Fruit fly (Drosophila melanogaster) whole organism, adult: ENCODE data around the gene CG3223.

ENCODE experiments used
- CG12768 ChIP-seq: fragments of 200-800 bp; sonication (Bioruptor generic); optimal IDR thresholded peaks from 2 replicates; lab custom pipeline; 2017; ENCODE audit warnings: missing biosample characterization, missing genetic modification characterization, mild to moderate bottlenecking, moderate library complexity, missing genetic modification reagents
- CG5204 ChIP-seq: fragments of 200-800 bp; sonication (Bioruptor generic); optimal IDR thresholded peaks from 2 replicates; lab custom pipeline; 2016; ENCODE audit warnings: missing biosample characterization, missing genetic modification characterization
- CG7045 ChIP-seq: fragments of 200-800 bp; sonication (Bioruptor generic); optimal IDR thresholded peaks from 2 replicates; lab custom pipeline; 2017; ENCODE audit warnings: missing biosample characterization, mild to moderate bottlenecking, missing genetic modification characterization
- CG7101 ChIP-seq: fragments of 200-800 bp; sonication (Bioruptor generic); optimal IDR thresholded peaks from 2 replicates; lab custom pipeline; 2018; ENCODE audit warnings: missing biosample characterization, mild to moderate bottlenecking, missing genetic modification characterization, moderate library complexity
- Clk ChIP-seq: fragments of 200-800 bp; sonication (Bioruptor generic); optimal IDR thresholded peaks from 2 replicates; lab custom pipeline; 2017; ENCODE audit warnings: missing biosample characterization, missing genetic modification characterization
- Crg-1 ChIP-seq: fragments of 200-800 bp; sonication (Bioruptor generic); optimal IDR thresholded peaks from 2 replicates; lab custom pipeline; 2016; ENCODE audit warnings: missing biosample characterization, missing genetic modification characterization
- Mnt ChIP-seq: fragments of 200-800 bp; sonication (Bioruptor generic); optimal IDR thresholded peaks from 2 replicates; lab custom pipeline; 2016; ENCODE audit warnings: missing biosample characterization, mild to moderate bottlenecking, missing genetic modification characterization
- bab1 ChIP-seq: fragments of 200-800 bp; sonication (Bioruptor generic); optimal IDR thresholded peaks from 3 replicates; lab custom pipeline; 2019; ENCODE audit warnings: missing biosample characterization, mild to moderate bottlenecking, missing genetic modification characterization, moderate library complexity
- cnc ChIP-seq, 2 experiments: fragments of >200 bp; optimal IDR thresholded peaks; 2 replicates each; lab custom pipeline; 2017
- ovo ChIP-seq: fragments of 200-800 bp; sonication (Bioruptor generic); optimal IDR thresholded peaks from 2 replicates; lab custom pipeline; 2016; ENCODE audit warnings: missing biosample characterization, missing genetic modification characterization
- pad ChIP-seq: fragments of 200-800 bp; sonication (Bioruptor generic); optimal IDR thresholded peaks from 3 replicates; lab custom pipeline; 2017; ENCODE audit warnings: missing biosample characterization, missing genetic modification characterization, mild to moderate bottlenecking, moderate library complexity, missing genetic modification reagents
- tj ChIP-seq: fragments of 200-800 bp; sonication (Bioruptor generic); optimal IDR thresholded peaks from 3 replicates; lab custom pipeline; 2017; ENCODE audit warnings: missing biosample characterization, mild to moderate bottlenecking, missing genetic modification characterization, moderate library complexity
- toe ChIP-seq: fragments of 200-800 bp; sonication (Bioruptor generic); optimal IDR thresholded peaks from 2 replicates; lab custom pipeline; 2016; ENCODE audit warnings: missing biosample characterization, missing genetic modification characterization

DNA sequence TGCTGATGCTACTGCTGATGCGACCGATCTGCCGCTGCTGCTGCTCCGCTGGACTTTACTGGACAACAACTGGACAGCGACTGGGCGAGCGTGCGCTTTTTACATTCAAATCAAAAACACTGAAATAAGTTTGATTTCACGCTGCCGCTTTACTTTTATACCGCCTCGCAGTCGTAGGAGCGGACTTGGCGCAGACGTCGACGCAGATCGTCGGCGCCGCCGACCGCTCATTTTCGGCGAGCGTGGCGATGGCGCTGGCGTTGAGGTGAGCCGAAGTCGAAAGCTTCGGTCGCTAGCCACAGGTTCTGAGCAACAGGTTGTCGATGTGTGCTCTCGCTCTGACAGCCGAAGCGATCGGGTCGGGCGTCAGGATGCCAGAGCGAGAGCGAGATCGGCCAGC, 13.5 kb upstream of the CG3223 start, which contains the start of gene Elovl7:
- TF ChIP-seq cnc (optimal IDR thresholded peaks at IDR 0.05; lab: Kevin White, UChicago): no peak
- no peak for TF ChIP-seq Clk (GFP tag; lab: Kevin White, UChicago)
- no peak for TF ChIP-seq Mnt (GFP tag; lab: Kevin White, UChicago)
- no peak for TF ChIP-seq CG7045 (GFP tag; lab: Kevin White, UChicago)
- TF ChIP-seq CG12768 (GFP tag; lab: Kevin White, UChicago): no peak
- TF ChIP-seq toe (GFP tag; lab: Kevin White, UChicago): no peak
- no peak for TF ChIP-seq CG7101 (tag; lab: Kevin White, UChicago)
- TF ChIP-seq tj: peak; percentile 61
- peak; percentile 38 for TF ChIP-seq bab1 (GFP tag; lab: Kevin White, UChicago)
- TF ChIP-seq pad (GFP tag; lab: Kevin White, UChicago): no peak
- TF ChIP-seq Crg-1 (GFP tag; lab: Kevin White, UChicago): no peak
- no peak for TF ChIP-seq ovo (GFP tag; lab: Kevin White, UChicago)
- TF ChIP-seq CG5204 (GFP tag; lab: Kevin White, UChicago): no peak
